Worm (Caenorhabditis elegans) whole organism, late embryonic: Measurements from ENCODE around the gene clec-186.

Source experiments
- ceh-22 ChIP-seq: sonication (generic microtip); optimal IDR thresholded peaks from 2 replicates; lab custom pipeline; 2017; ENCODE audit warnings: missing biosample characterization, missing genetic modification characterization
- dve-1 ChIP-seq: sonication (generic microtip); optimal IDR thresholded peaks from 2 replicates; lab custom pipeline; 2017; ENCODE audit warnings: antibody characterized with exemption, mild to moderate bottlenecking, missing genetic modification characterization, missing compliant biosample characterization
- elt-2 ChIP-seq: sonication (generic microtip); optimal IDR thresholded peaks from 2 replicates; lab custom pipeline; 2016; ENCODE audit warnings: missing genetic modification reagents, missing genetic modification characterization, missing compliant biosample characterization
- ets-4 ChIP-seq: sonication (generic microtip); optimal IDR thresholded peaks from 2 replicates; lab custom pipeline; 2016; ENCODE audit warnings: missing genetic modification characterization, missing compliant biosample characterization
- fax-1 ChIP-seq: sonication (generic microtip); optimal IDR thresholded peaks from 2 replicates; lab custom pipeline; 2016; ENCODE audit warnings: missing genotype, missing genetic modification characterization, missing compliant biosample characterization
- fkh-10 ChIP-seq: fragments of 150-350 bp; optimal IDR thresholded peaks from 2 replicates; lab custom pipeline; 2014; ENCODE audit warnings: missing biosample characterization, missing genetic modification reagents, missing genetic modification characterization
- lin-11 ChIP-seq: fragments of 200-800 bp; sonication (Bioruptor generic); optimal IDR thresholded peaks from 2 replicates; lab custom pipeline; 2018; ENCODE audit warnings: mild to moderate bottlenecking, missing genetic modification characterization, missing compliant biosample characterization
- nhr-11 ChIP-seq: fragments of 150-350 bp; optimal IDR thresholded peaks from 2 replicates; lab custom pipeline; 2014; ENCODE audit warnings: missing biosample characterization, missing genetic modification characterization
- pha-4 ChIP-seq: fragments of 150-350 bp; optimal IDR thresholded peaks from 2 replicates; lab custom pipeline; 2018; ENCODE audit warnings: missing biosample characterization, missing genetic modification reagents, missing genetic modification characterization
- pros-1 ChIP-seq: fragments of 150-350 bp; optimal IDR thresholded peaks from 2 replicates; lab custom pipeline; 2014; ENCODE audit warnings: missing biosample characterization, missing genetic modification reagents, missing genetic modification characterization
- rnt-1 ChIP-seq: sonication (generic microtip); optimal IDR thresholded peaks from 2 replicates; lab custom pipeline; 2016; ENCODE audit warnings: missing genetic modification characterization, missing compliant biosample characterization
- unc-86 ChIP-seq: sonication (generic microtip); optimal IDR thresholded peaks from 2 replicates; lab custom pipeline; 2016; ENCODE audit warnings: missing genetic modification characterization, missing compliant biosample characterization

- TF ChIP-seq lin-11 (tag; lab: Kevin White, UChicago) (no peak), pros-1 (tag; lab: Kevin White, UChicago) (no peak), pha-4 (no peak), unc-86 (tag; lab: Kevin White, UChicago) (no peak), elt-2 (tag; lab: Kevin White, UChicago) (no peak), ceh-22 (tag; lab: Kevin White, UChicago) (no peak), ets-4 (no peak), rnt-1 (tag; lab: Kevin White, UChicago) (no peak), nhr-11 (tag; lab: Kevin White, UChicago) (no peak), fax-1 (no peak), dve-1 (tag; lab: Kevin White, UChicago) (no peak), fkh-10 (no peak)
These were observed 30.5 kb upstream of the clec-186 start for ce11 chrIV:12835363-12835762.
